Worm (Caenorhabditis elegans) whole organism, early embryonic: ENCODE results near the gene jtr-1.

Experiments used
- B0310.2 ChIP-seq: sonication (generic microtip); optimal IDR thresholded peaks from 2 replicates; lab custom pipeline; 2016; ENCODE audit warnings: mild to moderate bottlenecking, missing genetic modification characterization, missing compliant biosample characterization
- F13C5.2 ChIP-seq: sonication (generic microtip); optimal IDR thresholded peaks from 2 replicates; lab custom pipeline; 2017; ENCODE audit warnings: mild to moderate bottlenecking, missing genetic modification characterization, inconsistent platforms, missing compliant biosample characterization
- aly-1 ChIP-seq: sonication (generic microtip); optimal IDR thresholded peaks from 2 replicates; lab custom pipeline; 2016; ENCODE audit warnings: missing genetic modification characterization, missing compliant biosample characterization
- ama-1 ChIP-seq: fragments of 150-350 bp; optimal IDR thresholded peaks from 2 replicates; lab custom pipeline; 2014
- ceh-13 ChIP-seq: fragments of 200-800 bp; sonication (Bioruptor generic); optimal IDR thresholded peaks from 2 replicates; lab custom pipeline; 2018; ENCODE audit warnings: mild to moderate bottlenecking, missing genetic modification characterization, missing compliant biosample characterization
- ceh-36 ChIP-seq: sonication (generic microtip); optimal IDR thresholded peaks from 2 replicates; lab custom pipeline; 2016; ENCODE audit warnings: missing genetic modification characterization, inconsistent platforms, missing compliant biosample characterization
- ets-7 ChIP-seq: sonication (generic microtip); optimal IDR thresholded peaks from 2 replicates; lab custom pipeline; 2016; ENCODE audit warnings: missing genotype, missing genetic modification characterization, missing compliant biosample characterization
- flt-1 ChIP-seq: fragments of 200-800 bp; sonication (Bioruptor generic); IDR thresholded peaks from 2 replicates; pipeline ENCODE4 v1.3.6; 2022; ENCODE audit warnings: missing genetic modification characterization, missing compliant biosample characterization
- hmbx-1 ChIP-seq: sonication (generic microtip); optimal IDR thresholded peaks from 2 replicates; lab custom pipeline; 2016; ENCODE audit warnings: mild to moderate bottlenecking, missing genetic modification characterization, missing compliant biosample characterization
- hmg-4 ChIP-seq: fragments of 200-800 bp; sonication (Bioruptor generic); optimal IDR thresholded peaks from 2 replicates; lab custom pipeline; 2018; ENCODE audit warnings: mild to moderate bottlenecking, missing genetic modification characterization, missing compliant biosample characterization
- hnd-1 ChIP-seq: sonication (generic microtip); optimal IDR thresholded peaks from 2 replicates; lab custom pipeline; 2016; ENCODE audit warnings: missing genetic modification characterization, missing compliant biosample characterization
- pes-1 ChIP-seq: fragments of 200-800 bp; sonication (Bioruptor generic); IDR thresholded peaks from 2 replicates; pipeline ENCODE4 v1.3.6; 2022; ENCODE audit warnings: missing genetic modification reagents, missing genetic modification characterization, missing compliant biosample characterization
- scrt-1 ChIP-seq: fragments of 200-800 bp; sonication (Bioruptor generic); IDR thresholded peaks from 2 replicates; pipeline ENCODE4 v1.3.6; 2022; ENCODE audit warnings: missing genetic modification characterization, missing compliant biosample characterization
- sea-1 ChIP-seq: fragments of 200-800 bp; sonication (Bioruptor generic); conservative IDR thresholded peaks from 2 replicates; pipeline ENCODE4 v1.3.6; 2022; ENCODE audit warnings: missing genetic modification characterization, missing compliant biosample characterization
- tbx-11 ChIP-seq: fragments of 200-800 bp; sonication (Bioruptor generic); IDR thresholded peaks from 2 replicates; pipeline ENCODE4 v1.3.6; 2022; ENCODE audit warnings: missing genetic modification characterization, missing compliant biosample characterization
- tbx-37 ChIP-seq: fragments of 200-800 bp; sonication (Bioruptor generic); conservative IDR thresholded peaks from 2 replicates; pipeline ENCODE4 v1.3.6; 2022; ENCODE audit warnings: missing genetic modification reagents, missing genetic modification characterization, missing compliant biosample characterization
- tra-4 ChIP-seq: sonication (generic microtip); optimal IDR thresholded peaks from 2 replicates; lab custom pipeline; 2017; ENCODE audit warnings: missing genetic modification characterization, missing compliant biosample characterization

The jtr-1 gene

ce11 chrIV:1470364-1470763 lies 49.6 kb downstream of the jtr-1 start:
- TF ChIP-seq pes-1 (GFP tag; lab: Robert Waterston, UW) (no peak), sea-1 (no peak), ama-1 (lab: Kevin White, UChicago) (no peak), B0310.2 (tag; lab: Kevin White, UChicago) (no peak), hmbx-1 (tag; lab: Kevin White, UChicago) (no peak), flt-1 (GFP tag; lab: Robert Waterston, UW) (no peak), tbx-37 (no peak), ets-7 (no peak), aly-1 (tag; lab: Kevin White, UChicago) (no peak), F13C5.2 (tag; lab: Kevin White, UChicago) (no peak), hnd-1 (tag; lab: Kevin White, UChicago) (no peak), scrt-1 (GFP tag; lab: Robert Waterston, UW) (no peak), hmg-4 (GFP tag; lab: Kevin White, UChicago) (no peak), ceh-36 (tag; lab: Kevin White, UChicago) (no peak), ceh-13 (GFP tag; lab: Kevin White, UChicago) (no peak), tbx-11 (no peak), tra-4 (tag; lab: Kevin White, UChicago) (no peak)
